Worm (Caenorhabditis elegans) whole organism, young adult: ENCODE measurements around the gene C29H12.2.

Experiments
- F33H1.4 ChIP-seq: fragments of 200-800 bp; sonication (Bioruptor generic); IDR thresholded peaks from 2 replicates; pipeline ENCODE4 v1.3.6; 2022; ENCODE audit warnings: missing genetic modification reagents, missing genetic modification characterization, missing compliant biosample characterization
- F39B2.1 ChIP-seq: fragments of 200-800 bp; sonication (Bioruptor generic); IDR thresholded peaks from 2 replicates; pipeline ENCODE4 v1.3.6; 2022; ENCODE audit warnings: missing genetic modification reagents, missing genetic modification characterization, missing compliant biosample characterization
- let-607 ChIP-seq, 2 experiments: fragments of 200-800 bp in 1 of 2; sonication (Bioruptor generic) in 1 of 2; sonication (generic microtip) in 1 of 2; optimal IDR thresholded peaks; 2 replicates each; lab custom pipeline; 2016 to 2018; ENCODE audit warnings: mild to moderate bottlenecking in 2 of 2, missing compliant biosample characterization in 2 of 2, missing genetic modification characterization in 2 of 2, moderate library complexity in 2 of 2, missing genotype in 1 of 2
- nhr-27 ChIP-seq: fragments of 200-800 bp; sonication (Bioruptor generic); optimal IDR thresholded peaks from 2 replicates; lab custom pipeline; 2018; ENCODE audit warnings: mild to moderate bottlenecking, missing genetic modification characterization, moderate library complexity, missing compliant biosample characterization

- TF ChIP-seq F39B2.1 (GFP tag; lab: Robert Waterston, UW), result no peak
- no peak for TF ChIP-seq let-607 (tag; optimal IDR thresholded peaks at IDR 0.05; lab: Kevin White, UChicago)
- no peak for TF ChIP-seq F33H1.4 (GFP tag; lab: Robert Waterston, UW)
- TF ChIP-seq nhr-27 (tag; lab: Kevin White, UChicago), result no peak
Measured at ce11 chrII:6135530-6135929, 11.9 kb downstream of the C29H12.2 start.
